Worm (Caenorhabditis elegans) whole organism, late embryonic: ENCODE measurements around the gene D2007.2.

Experiments
- K02D7.2 ChIP-seq: sonication (generic microtip); optimal IDR thresholded peaks from 2 replicates; lab custom pipeline; 2017; ENCODE audit warnings: mild to moderate bottlenecking, missing genetic modification characterization, missing compliant biosample characterization
- ama-1 ChIP-seq: fragments of 150-350 bp; optimal IDR thresholded peaks from 2 replicates; lab custom pipeline; 2014
- ceh-19 ChIP-seq: fragments of 200-800 bp; sonication (Bioruptor generic); optimal IDR thresholded peaks from 2 replicates; lab custom pipeline; 2018; ENCODE audit warnings: mild to moderate bottlenecking, missing genetic modification characterization, missing compliant biosample characterization
- ceh-48 ChIP-seq: sonication (generic microtip); optimal IDR thresholded peaks from 2 replicates; lab custom pipeline; 2016; ENCODE audit warnings: missing genetic modification characterization, inconsistent platforms, missing compliant biosample characterization
- sdc-2 ChIP-seq: sonication (generic microtip); optimal IDR thresholded peaks from 2 replicates; lab custom pipeline; 2016; ENCODE audit warnings: missing genotype, missing genetic modification characterization, missing compliant biosample characterization
- tbx-7 ChIP-seq: sonication (generic microtip); optimal IDR thresholded peaks from 2 replicates; lab custom pipeline; 2016; ENCODE audit warnings: missing genotype, missing genetic modification characterization, missing compliant biosample characterization

ce11 chrIII:8201117-8201516 lies 52.4 kb downstream of the D2007.2 start, which contains the start of gene unc-36:
- TF ChIP-seq tbx-7 (tag; lab: Kevin White, UChicago) (no peak), sdc-2 (tag; lab: Kevin White, UChicago) (no peak), ceh-48 (no peak), ceh-19 (GFP tag; lab: Kevin White, UChicago) (no peak), ama-1 (lab: Kevin White, UChicago) (no peak), K02D7.2 (tag; lab: Kevin White, UChicago) (no peak)
